Worm (Caenorhabditis elegans) whole organism, early embryonic: Measurements from ENCODE around the gene F49F1.18.

ENCODE experiments used
- B0310.2 ChIP-seq: sonication (generic microtip); optimal IDR thresholded peaks from 2 replicates; lab custom pipeline; 2016; ENCODE audit warnings: mild to moderate bottlenecking, missing genetic modification characterization, missing compliant biosample characterization
- F13C5.2 ChIP-seq: sonication (generic microtip); optimal IDR thresholded peaks from 2 replicates; lab custom pipeline; 2017; ENCODE audit warnings: mild to moderate bottlenecking, missing genetic modification characterization, inconsistent platforms, missing compliant biosample characterization
- ama-1 ChIP-seq: fragments of 150-350 bp; optimal IDR thresholded peaks from 2 replicates; lab custom pipeline; 2014
- ceh-13 ChIP-seq: fragments of 200-800 bp; sonication (Bioruptor generic); optimal IDR thresholded peaks from 2 replicates; lab custom pipeline; 2018; ENCODE audit warnings: mild to moderate bottlenecking, missing genetic modification characterization, missing compliant biosample characterization
- ceh-36 ChIP-seq: sonication (generic microtip); optimal IDR thresholded peaks from 2 replicates; lab custom pipeline; 2016; ENCODE audit warnings: missing genetic modification characterization, inconsistent platforms, missing compliant biosample characterization
- ets-7 ChIP-seq: sonication (generic microtip); optimal IDR thresholded peaks from 2 replicates; lab custom pipeline; 2016; ENCODE audit warnings: missing genotype, missing genetic modification characterization, missing compliant biosample characterization
- flt-1 ChIP-seq: fragments of 200-800 bp; sonication (Bioruptor generic); IDR thresholded peaks from 2 replicates; pipeline ENCODE4 v1.3.6; 2022; ENCODE audit warnings: missing genetic modification characterization, missing compliant biosample characterization
- hmbx-1 ChIP-seq: sonication (generic microtip); optimal IDR thresholded peaks from 2 replicates; lab custom pipeline; 2016; ENCODE audit warnings: mild to moderate bottlenecking, missing genetic modification characterization, missing compliant biosample characterization
- pes-1 ChIP-seq: fragments of 200-800 bp; sonication (Bioruptor generic); IDR thresholded peaks from 2 replicates; pipeline ENCODE4 v1.3.6; 2022; ENCODE audit warnings: missing genetic modification reagents, missing genetic modification characterization, missing compliant biosample characterization
- scrt-1 ChIP-seq: fragments of 200-800 bp; sonication (Bioruptor generic); IDR thresholded peaks from 2 replicates; pipeline ENCODE4 v1.3.6; 2022; ENCODE audit warnings: missing genetic modification characterization, missing compliant biosample characterization
- sea-1 ChIP-seq: fragments of 200-800 bp; sonication (Bioruptor generic); conservative IDR thresholded peaks from 2 replicates; pipeline ENCODE4 v1.3.6; 2022; ENCODE audit warnings: missing genetic modification characterization, missing compliant biosample characterization
- tbx-11 ChIP-seq: fragments of 200-800 bp; sonication (Bioruptor generic); IDR thresholded peaks from 2 replicates; pipeline ENCODE4 v1.3.6; 2022; ENCODE audit warnings: missing genetic modification characterization, missing compliant biosample characterization
- tbx-37 ChIP-seq: fragments of 200-800 bp; sonication (Bioruptor generic); conservative IDR thresholded peaks from 2 replicates; pipeline ENCODE4 v1.3.6; 2022; ENCODE audit warnings: missing genetic modification reagents, missing genetic modification characterization, missing compliant biosample characterization
- tra-4 ChIP-seq: sonication (generic microtip); optimal IDR thresholded peaks from 2 replicates; lab custom pipeline; 2017; ENCODE audit warnings: missing genetic modification characterization, missing compliant biosample characterization

- TF ChIP-seq scrt-1 (GFP tag; lab: Robert Waterston, UW) (no peak), tra-4 (tag; lab: Kevin White, UChicago) (no peak), ceh-13 (no peak), hmbx-1 (tag; lab: Kevin White, UChicago) (no peak), F13C5.2 (tag; lab: Kevin White, UChicago) (no peak), ama-1 (lab: Kevin White, UChicago) (no peak), tbx-11 (GFP tag; lab: Robert Waterston, UW) (no peak), ets-7 (no peak), ceh-36 (tag; lab: Kevin White, UChicago) (no peak), tbx-37 (no peak), B0310.2 (tag; lab: Kevin White, UChicago) (no peak), flt-1 (GFP tag; lab: Robert Waterston, UW) (no peak), pes-1 (no peak), sea-1 (GFP tag; lab: Robert Waterston, UW) (no peak)
Measured at ce11 chrIV:4141311-4141710, 1.1 kb upstream of the F49F1.18 start, which contains the start of gene F49F1.11.
